Worm (Caenorhabditis elegans): ENCODE measurements around the gene tag-52.

DNA sequence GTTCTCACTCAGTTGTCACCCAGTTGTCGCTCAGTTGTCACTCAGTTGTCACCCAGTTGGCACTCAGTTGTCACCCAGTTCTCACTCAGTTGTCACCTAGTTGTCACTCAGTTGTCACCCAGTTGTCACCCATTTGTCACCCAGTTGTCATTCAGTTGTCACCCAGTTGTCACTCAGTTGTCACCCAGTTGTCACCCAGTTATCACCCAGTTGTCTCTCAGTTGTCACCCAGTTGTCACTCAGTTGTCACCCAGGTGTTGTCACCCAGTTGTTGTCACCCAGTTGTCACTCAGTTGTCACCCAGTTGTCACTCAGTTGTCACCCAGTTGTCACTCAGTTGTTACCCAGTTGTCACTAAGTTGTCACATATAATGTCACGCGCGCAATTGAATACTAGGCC is 46.8 kb downstream of the tag-52 start:
- TF ChIP-seq aly-2 (tag; optimal IDR thresholded peaks at IDR 0.05) (no peak), sptf-1 (tag; optimal IDR thresholded peaks at IDR 0.05) (no peak)
